Worm (Caenorhabditis elegans) whole organism, L4 larva: ENCODE results near the gene scb-1.

Experiments used
- D1046.2 ChIP-seq: fragments of 200-800 bp; sonication (Bioruptor generic); IDR thresholded peaks from 2 replicates; pipeline ENCODE4 v1.3.6; 2022; ENCODE audit warnings: missing genetic modification characterization, missing compliant biosample characterization
- F37D6.2 ChIP-seq: sonication (generic microtip); optimal IDR thresholded peaks from 2 replicates; lab custom pipeline; 2016; ENCODE audit warnings: mild to moderate bottlenecking, missing genetic modification characterization, missing compliant biosample characterization
- R02D3.7 ChIP-seq: fragments of 150-350 bp; sonication (generic microtip); optimal IDR thresholded peaks from 3 replicates; lab custom pipeline; 2014; ENCODE audit warnings: missing biosample characterization, missing genetic modification characterization
- T20F7.1 ChIP-seq: fragments of 200-800 bp; sonication (Bioruptor generic); optimal IDR thresholded peaks from 2 replicates; lab custom pipeline; 2018; ENCODE audit warnings: mild to moderate bottlenecking, missing genetic modification characterization, missing compliant biosample characterization
- Y105C5A.15 ChIP-seq: fragments of 200-800 bp; sonication (Bioruptor generic); IDR thresholded peaks from 2 replicates; pipeline ENCODE4 v1.3.6; 2022; ENCODE audit warnings: missing genetic modification characterization, missing compliant biosample characterization
- aha-1 ChIP-seq: fragments of 150-350 bp; peaks from one replicate; lab custom pipeline; 2014; ENCODE audit warnings: missing biosample characterization, missing genetic modification characterization
- aly-2 ChIP-seq: sonication (generic microtip); optimal IDR thresholded peaks from 2 replicates; lab custom pipeline; 2018; ENCODE audit warnings: missing biosample characterization, missing genetic modification characterization
- ama-1 ChIP-seq: fragments of 150-350 bp; optimal IDR thresholded peaks from 2 replicates; lab custom pipeline; 2014; ENCODE audit warnings: inconsistent platforms, mixed read lengths
- attf-4 ChIP-seq: sonication (generic microtip); optimal IDR thresholded peaks from 3 replicates; lab custom pipeline; 2017; ENCODE audit warnings: missing biosample characterization, missing genetic modification characterization
- ceh-44 ChIP-seq: fragments of 200-800 bp; sonication (Bioruptor generic); IDR thresholded peaks from 2 replicates; pipeline ENCODE4 v1.3.6; 2022; ENCODE audit warnings: missing genetic modification reagents, missing genetic modification characterization, missing compliant biosample characterization
- cey-2 ChIP-seq: sonication (generic microtip); optimal IDR thresholded peaks from 3 replicates; lab custom pipeline; 2017; ENCODE audit warnings: missing genetic modification characterization, mild to moderate bottlenecking, missing compliant biosample characterization, antibody characterized with exemption, borderline replicate concordance; ENCODE audit not compliant: insufficient read depth
- dmd-8 ChIP-seq: fragments of 200-800 bp; sonication (Bioruptor generic); IDR thresholded peaks from 2 replicates; pipeline ENCODE4 v1.3.6; 2022; ENCODE audit warnings: missing genetic modification characterization, missing compliant biosample characterization
- dmd-9 ChIP-seq: fragments of 200-800 bp; sonication (Bioruptor generic); IDR thresholded peaks from 2 replicates; pipeline ENCODE4 v1.3.6; 2022; ENCODE audit warnings: missing genetic modification reagents, missing genetic modification characterization, missing compliant biosample characterization
- dpl-1 ChIP-seq: fragments of 150-350 bp; optimal IDR thresholded peaks from 2 replicates; lab custom pipeline; 2014; ENCODE audit warnings: missing biosample characterization, missing genetic modification reagents, missing genetic modification characterization
- egl-27 ChIP-seq: sonication (generic microtip); optimal IDR thresholded peaks from 3 replicates; lab custom pipeline; 2017; ENCODE audit warnings: missing biosample characterization, missing genetic modification reagents, missing genetic modification characterization
- hmg-1.1 ChIP-seq: fragments of 200-800 bp; sonication (Bioruptor generic); IDR thresholded peaks from 2 replicates; pipeline ENCODE4 v1.3.6; 2022; ENCODE audit warnings: missing genetic modification reagents, missing genetic modification characterization, missing compliant biosample characterization
- lim-7 ChIP-seq: fragments of 200-800 bp; sonication (Bioruptor generic); IDR thresholded peaks from 2 replicates; pipeline ENCODE4 v1.3.6; 2022; ENCODE audit warnings: missing genetic modification characterization, missing compliant biosample characterization
- lin-1 ChIP-seq: fragments of 200-800 bp; sonication (Bioruptor generic); IDR thresholded peaks from 2 replicates; pipeline ENCODE4 v1.3.6; 2022; ENCODE audit warnings: missing genetic modification reagents, missing genetic modification characterization, missing compliant biosample characterization
- lin-29 ChIP-seq: fragments of 200-800 bp; sonication (Bioruptor generic); IDR thresholded peaks from 2 replicates; pipeline ENCODE4 v1.3.6; 2022; ENCODE audit warnings: missing genetic modification reagents, missing genetic modification characterization, missing compliant biosample characterization
- lin-38 ChIP-seq: fragments of 200-800 bp; sonication (Bioruptor generic); IDR thresholded peaks from 2 replicates; pipeline ENCODE4 v1.3.6; 2022; ENCODE audit warnings: missing genetic modification reagents, missing genetic modification characterization, missing compliant biosample characterization
- lir-3 ChIP-seq: sonication (generic microtip); optimal IDR thresholded peaks from 2 replicates; lab custom pipeline; 2016; ENCODE audit warnings: mild to moderate bottlenecking, missing genetic modification characterization, missing compliant biosample characterization
- lsy-2 ChIP-seq, 2 experiments: fragments of 150-350 bp in 1 of 2; sonication (generic microtip) in 1 of 2; optimal IDR thresholded peaks; 2 replicates each; lab custom pipeline; 2014 to 2017; ENCODE audit warnings: missing biosample characterization in 2 of 2, missing genetic modification characterization in 2 of 2
- mdt-29 ChIP-seq: fragments of 200-800 bp; sonication (Bioruptor generic); IDR thresholded peaks from 2 replicates; pipeline ENCODE4 v1.3.6; 2022; ENCODE audit warnings: missing genetic modification reagents, missing genetic modification characterization, missing compliant biosample characterization
- mes-2 ChIP-seq: sonication (generic microtip); optimal IDR thresholded peaks from 2 replicates; lab custom pipeline; 2016; ENCODE audit warnings: missing genotype, mild to moderate bottlenecking, missing genetic modification characterization, missing compliant biosample characterization; ENCODE audit not compliant: poor library complexity, severe bottlenecking
- mxl-2 ChIP-seq: fragments of 200-800 bp; sonication (Bioruptor generic); conservative IDR thresholded peaks from 2 replicates; pipeline ENCODE4 v1.3.6; 2022; ENCODE audit warnings: missing genetic modification reagents, missing genetic modification characterization, missing compliant biosample characterization
- nhr-102 ChIP-seq: sonication (generic microtip); optimal IDR thresholded peaks from 2 replicates; lab custom pipeline; 2016; ENCODE audit warnings: mild to moderate bottlenecking, missing genetic modification characterization, moderate library complexity, missing compliant biosample characterization
- nhr-237 ChIP-seq: sonication (generic microtip); optimal IDR thresholded peaks from 2 replicates; lab custom pipeline; 2017; ENCODE audit warnings: missing biosample characterization, missing genetic modification characterization
- pha-4 ChIP-seq, 2 experiments: fragments of 150-350 bp in 1 of 2; fragments of 200-800 bp in 1 of 2; sonication (Bioruptor generic) in 1 of 2; IDR thresholded peaks in 1 of 2; optimal IDR thresholded peaks in 1 of 2; 2 replicates each; pipeline versions ENCODE4 v1.3.6 to Lab custom; 2014 to 2022; ENCODE audit warnings: missing genetic modification characterization in 2 of 2, missing genetic modification reagents in 2 of 2, missing biosample characterization in 1 of 2, missing compliant biosample characterization in 1 of 2
- saeg-2 ChIP-seq: fragments of 200-800 bp; sonication (Bioruptor generic); IDR thresholded peaks from 2 replicates; pipeline ENCODE4 v1.3.6; 2022; ENCODE audit warnings: missing genetic modification reagents, missing genetic modification characterization, missing compliant biosample characterization
- sdz-12 ChIP-seq: fragments of 200-800 bp; sonication (Bioruptor generic); optimal IDR thresholded peaks from 2 replicates; lab custom pipeline; 2018; ENCODE audit warnings: mild to moderate bottlenecking, missing genetic modification characterization, missing compliant biosample characterization
- set-16 ChIP-seq: fragments of 200-800 bp; sonication (Bioruptor generic); IDR thresholded peaks from 2 replicates; pipeline ENCODE4 v1.3.6; 2022; ENCODE audit warnings: missing genetic modification reagents, missing genetic modification characterization, missing compliant biosample characterization
- spr-1 ChIP-seq: sonication (generic microtip); optimal IDR thresholded peaks from 2 replicates; lab custom pipeline; 2016; ENCODE audit warnings: mild to moderate bottlenecking, missing genetic modification characterization, missing compliant biosample characterization
- tag-97 ChIP-seq: fragments of 200-800 bp; sonication (Bioruptor generic); IDR thresholded peaks from 2 replicates; pipeline ENCODE4 v1.3.6; 2022; ENCODE audit warnings: missing genetic modification characterization, missing compliant biosample characterization
- unc-130 ChIP-seq: sonication (generic microtip); optimal IDR thresholded peaks from 2 replicates; lab custom pipeline; 2016; ENCODE audit warnings: missing genetic modification reagents, missing genetic modification characterization, missing compliant biosample characterization
- unc-62 ChIP-seq, 3 experiments: fragments of 150-350 bp in 1 of 3; sonication (generic microtip); optimal IDR thresholded peaks in 2 of 3; peaks in 1 of 3; 1 replicate in 1 of 3; 2 replicates in 2 of 3; lab custom pipeline; 2014 to 2017; ENCODE audit warnings: missing biosample characterization in 3 of 3, missing genetic modification characterization in 3 of 3, missing genetic modification reagents in 3 of 3, missing genotype in 1 of 3
- zfp-3 ChIP-seq: fragments of 200-800 bp; sonication (Bioruptor generic); conservative IDR thresholded peaks from 2 replicates; pipeline ENCODE4 v1.3.6; 2022; ENCODE audit warnings: missing genetic modification reagents, missing genetic modification characterization, missing compliant biosample characterization
- zip-2 ChIP-seq: fragments of 150-350 bp; optimal IDR thresholded peaks from 2 replicates; lab custom pipeline; 2014; ENCODE audit warnings: missing biosample characterization, missing genetic modification characterization

Gene scb-1

DNA sequence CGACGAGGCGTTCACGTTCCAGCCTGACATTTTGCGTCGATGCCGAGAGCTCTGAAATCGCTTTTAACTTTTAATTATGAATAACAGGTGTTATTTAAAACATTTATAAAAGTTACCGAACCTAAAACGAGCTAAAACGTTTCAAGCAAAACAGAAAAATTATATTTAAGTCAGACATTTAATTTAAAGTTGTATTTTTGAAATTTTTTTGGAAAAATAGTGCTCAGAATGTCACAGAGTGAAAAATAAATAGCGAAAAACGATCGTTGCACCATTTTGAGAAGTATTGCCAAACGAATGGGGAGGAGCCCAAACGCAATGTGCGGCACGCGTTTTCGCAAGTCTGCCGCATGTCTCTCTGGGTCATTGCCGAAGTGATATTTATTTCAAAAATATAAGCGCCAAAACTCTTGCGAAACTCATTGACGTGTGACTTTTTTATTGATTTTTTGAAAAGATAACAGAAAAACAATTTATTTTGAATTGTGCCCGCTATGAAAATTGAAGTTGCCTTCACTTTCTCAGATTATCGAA is 6.4 kb downstream of the scb-1 start, which contains the start of gene erfa-3 (continued):
- TF ChIP-seq D1046.2 (GFP tag; lab: Robert Waterston, UW) (no peak), Y105C5A.15 (GFP tag; lab: Robert Waterston, UW) (0 out of 2 replicates have a peak, but pooled peaks have one; percentile 51), dmd-9 (no peak), cey-2 (tag; lab: Kevin White, UChicago) (no peak), sdz-12 (GFP tag; lab: Kevin White, UChicago) (no peak), T20F7.1 (GFP tag; lab: Kevin White, UChicago) (no peak), saeg-2 (no peak), pha-4 (GFP tag; IDR thresholded peaks at IDR 0.05; lab: Robert Waterston, UW) (peak; percentile 36; the same call in 1 of the 2 replicates), pha-4 (tag; optimal IDR thresholded peaks at IDR 0.05; lab: Kevin White, UChicago) (no peak), lin-29 (GFP tag; lab: Robert Waterston, UW) (no peak), dmd-8 (GFP tag; lab: Robert Waterston, UW) (no peak), R02D3.7 (no peak), lin-38 (GFP tag; lab: Robert Waterston, UW) (peak; percentile 69), spr-1 (tag; lab: Kevin White, UChicago) (peak; percentile 43), lin-1 (GFP tag; lab: Robert Waterston, UW) (no peak), lsy-2 (tag; optimal IDR thresholded peaks at IDR 0.05; lab: Kevin White, UChicago) (peak in 1 of 2 experiments; percentile 73), ama-1 (no peak), set-16 (GFP tag; lab: Robert Waterston, UW) (no peak), zip-2 (tag; lab: Kevin White, UChicago) (peak; percentile 26), unc-130 (peak; percentile 75), attf-4 (tag; lab: Kevin White, UChicago) (no peak), ceh-44 (GFP tag; lab: Robert Waterston, UW) (no peak; the same call in 1 of the 2 replicates), aha-1 (tag; lab: Kevin White, UChicago) (peak; percentile 31)

DNA sequence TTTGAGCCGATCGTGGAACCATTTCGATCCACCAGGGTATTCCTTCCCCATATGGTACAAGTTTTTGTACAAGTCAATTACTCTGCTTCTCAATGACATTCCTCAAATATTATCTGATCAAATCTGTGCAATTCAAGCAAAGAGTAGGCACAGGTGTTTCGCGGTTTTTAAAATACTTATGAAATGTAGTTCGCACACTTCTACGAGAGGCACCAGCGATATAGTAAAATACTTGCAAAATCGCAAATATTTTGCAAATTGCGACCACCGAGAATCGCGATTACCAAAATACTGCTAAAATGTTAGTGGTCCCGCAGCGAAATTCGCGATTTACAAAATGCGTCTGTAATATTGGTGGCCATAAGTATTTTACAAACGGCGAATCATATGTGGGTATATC is 9.9 kb downstream of the scb-1 start, which contains the start of gene Y42A5A.5:
TSS of gene Y42A5A.5 (minus strand) at position 101 of the 400 bp plus-strand sequence.
- peak; percentile 58 for TF ChIP-seq aha-1 (tag; lab: Kevin White, UChicago)

DNA sequence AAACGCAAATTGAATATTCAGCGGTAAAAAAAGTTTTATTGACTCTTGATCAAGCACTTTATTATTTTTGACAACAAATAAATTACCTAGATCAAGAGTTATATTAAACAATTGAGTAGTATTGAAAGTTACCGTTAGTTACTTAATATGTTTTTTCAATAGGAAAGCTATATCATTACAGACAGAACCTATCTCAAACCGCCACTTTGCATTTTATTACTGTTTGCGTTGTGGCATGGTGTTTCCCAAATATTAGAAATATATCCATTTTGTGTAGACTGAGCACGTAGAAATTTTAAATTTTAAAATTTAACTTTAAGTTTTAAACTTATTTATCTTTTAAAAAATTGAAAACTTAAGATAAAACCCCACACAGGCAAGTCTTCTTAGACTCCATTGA is 15.1 kb downstream of the scb-1 start:
- TF ChIP-seq unc-62 (GFP tag; optimal IDR thresholded peaks at IDR 0.05 in 1 of 2; lab: Kevin White, UChicago) (peak in 1 of 2 experiments; percentile 90), unc-62 (tag; optimal IDR thresholded peaks at IDR 0.05; lab: Kevin White, UChicago) (no peak), lir-3 (no peak)

DNA sequence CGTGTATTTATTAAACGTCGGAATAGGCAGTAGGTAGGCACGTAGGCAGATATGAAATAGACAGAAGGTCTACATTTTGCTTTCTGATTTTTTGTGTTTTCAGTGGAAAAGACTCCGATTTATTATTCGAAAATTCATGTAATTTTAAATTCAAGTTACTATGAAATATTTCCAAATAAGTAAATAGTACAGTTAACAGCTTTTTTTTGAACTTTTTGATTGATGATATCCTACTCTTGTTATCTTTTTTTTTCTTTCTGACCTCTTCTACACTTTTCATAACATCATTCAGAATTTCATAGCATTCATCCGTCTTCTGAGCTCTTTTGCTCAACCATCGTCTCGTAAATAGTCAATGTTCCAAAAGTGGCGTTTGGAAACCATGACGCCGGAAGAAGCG is 20.9 kb downstream of the scb-1 start, which contains the start of gene cdkl-1:
TSS of gene cdkl-1 (plus strand) at position 301 of the 400 bp plus-strand sequence.
- TF ChIP-seq aly-2 (tag; lab: Kevin White, UChicago) = no peak
- TF ChIP-seq nhr-237 (tag; lab: Kevin White, UChicago) = no peak
- TF ChIP-seq hmg-1.1 (GFP tag; lab: Robert Waterston, UW) = no peak
- no peak for TF ChIP-seq zfp-3 (GFP tag; lab: Robert Waterston, UW)
- TF ChIP-seq F37D6.2 (tag; lab: Kevin White, UChicago) = no peak
- no peak for TF ChIP-seq sdz-12 (GFP tag; lab: Kevin White, UChicago)
- TF ChIP-seq tag-97 (GFP tag; lab: Robert Waterston, UW) = no peak
- no peak for TF ChIP-seq lim-7 (GFP tag; lab: Robert Waterston, UW)
- no peak for TF ChIP-seq mes-2
- TF ChIP-seq mdt-29 (GFP tag; lab: Robert Waterston, UW) = no peak
- no peak for TF ChIP-seq egl-27 (tag; lab: Kevin White, UChicago)
- TF ChIP-seq spr-1 (tag; lab: Kevin White, UChicago) = no peak
- TF ChIP-seq dpl-1 (GFP tag; lab: Kevin White, UChicago) = no peak
- no peak for TF ChIP-seq nhr-102 (tag; lab: Kevin White, UChicago)
- TF ChIP-seq mxl-2 (GFP tag; lab: Robert Waterston, UW) = no peak
